Fruit fly (Drosophila melanogaster) whole organism, embryonic: ENCODE results near the gene Dok.
A peak's percentile ranks its signal among the peaks of the same experiment; 100 is the strongest.

Experiments
- Asciz ChIP-seq: fragments of 200-800 bp; sonication (Bioruptor generic); optimal IDR thresholded peaks from 2 replicates; lab custom pipeline; 2017; ENCODE audit warnings: missing biosample characterization, mild to moderate bottlenecking, missing genetic modification characterization, missing genetic modification reagents
- Blimp-1 ChIP-seq: fragments of 200-800 bp; sonication (Bioruptor generic); optimal IDR thresholded peaks from 3 replicates; lab custom pipeline; 2018; ENCODE audit warnings: missing biosample characterization, missing genetic modification characterization, mild to moderate bottlenecking, moderate library complexity, missing genetic modification reagents
- C15 ChIP-seq: fragments of 200-800 bp; sonication (Bioruptor generic); IDR thresholded peaks from 3 replicates; pipeline ENCODE4 v1.3.6; 2022; ENCODE audit warnings: missing biosample characterization, missing genetic modification characterization
- CG11398 ChIP-seq: fragments of 200-800 bp; sonication (Bioruptor generic); optimal IDR thresholded peaks from 2 replicates; lab custom pipeline; 2016; ENCODE audit warnings: missing biosample characterization, missing genetic modification characterization
- CG11456 ChIP-seq: fragments of 200-800 bp; sonication (Bioruptor generic); IDR thresholded peaks from 3 replicates; pipeline ENCODE4 v1.3.6; 2022; ENCODE audit warnings: missing biosample characterization, missing genetic modification characterization
- CG11696 ChIP-seq: fragments of 200-800 bp; sonication (Bioruptor generic); IDR thresholded peaks from 2 replicates; pipeline ENCODE4 v1.3.6; 2022; ENCODE audit warnings: missing biosample characterization, missing genetic modification characterization
- CG12942 ChIP-seq: fragments of 200-800 bp; sonication (Bioruptor generic); optimal IDR thresholded peaks from 3 replicates; lab custom pipeline; 2016; ENCODE audit warnings: missing biosample characterization, missing genetic modification characterization
- CG1529 ChIP-seq: fragments of 200-800 bp; sonication (Bioruptor generic); optimal IDR thresholded peaks from 3 replicates; lab custom pipeline; 2018; ENCODE audit warnings: missing biosample characterization, missing genetic modification characterization
- CG15601 ChIP-seq: fragments of 200-800 bp; sonication (Bioruptor generic); optimal IDR thresholded peaks from 3 replicates; lab custom pipeline; 2019; ENCODE audit warnings: missing biosample characterization, mild to moderate bottlenecking, missing genetic modification characterization, moderate library complexity
- CG17359 ChIP-seq: fragments of 200-800 bp; sonication (Bioruptor generic); optimal IDR thresholded peaks from 3 replicates; lab custom pipeline; 2018; ENCODE audit warnings: missing biosample characterization, mild to moderate bottlenecking, missing genetic modification characterization, moderate library complexity
- CG18262 ChIP-seq: fragments of 200-800 bp; optimal IDR thresholded peaks from 3 replicates; lab custom pipeline; 2019; ENCODE audit warnings: missing biosample characterization, mild to moderate bottlenecking, missing genetic modification characterization, moderate library complexity
- CG2889 ChIP-seq: fragments of 200-800 bp; sonication (Bioruptor generic); IDR thresholded peaks from 3 replicates; pipeline ENCODE4 v1.3.6; 2022; ENCODE audit warnings: missing biosample characterization, missing genetic modification characterization
- CG30020 ChIP-seq: fragments of 200-800 bp; optimal IDR thresholded peaks from 2 replicates; lab custom pipeline; 2019; ENCODE audit warnings: missing biosample characterization, mild to moderate bottlenecking, missing genetic modification characterization, moderate library complexity
- CG31441 ChIP-seq: fragments of 200-800 bp; sonication (Bioruptor generic); IDR thresholded peaks from 2 replicates; pipeline ENCODE4 v1.3.6; 2022; ENCODE audit warnings: missing biosample characterization, missing genetic modification characterization
- CG4424 ChIP-seq: fragments of 200-800 bp; sonication (Bioruptor generic); optimal IDR thresholded peaks from 3 replicates; lab custom pipeline; 2016; ENCODE audit warnings: missing biosample characterization, missing genetic modification characterization
- CG5180 ChIP-seq: fragments of 200-800 bp; sonication (Bioruptor generic); optimal IDR thresholded peaks from 3 replicates; lab custom pipeline; 2017; ENCODE audit warnings: missing biosample characterization, missing genetic modification characterization, mild to moderate bottlenecking, moderate library complexity, missing genetic modification reagents
- CG6689 ChIP-seq: fragments of 200-800 bp; sonication (Bioruptor generic); IDR thresholded peaks from 2 replicates; pipeline ENCODE4 v1.3.6; 2022; ENCODE audit warnings: missing biosample characterization, missing genetic modification characterization
- CG9215 ChIP-seq: fragments of 200-800 bp; sonication (Bioruptor generic); IDR thresholded peaks from 2 replicates; pipeline ENCODE4 v1.3.6; 2022; ENCODE audit warnings: missing biosample characterization, missing genetic modification characterization
- CkIIα-i1 ChIP-seq: fragments of 200-800 bp; sonication (Bioruptor generic); IDR thresholded peaks from 2 replicates; pipeline ENCODE4 v1.3.6; 2022; ENCODE audit warnings: missing biosample characterization, missing genetic modification characterization
- D19A ChIP-seq: fragments of 200-800 bp; optimal IDR thresholded peaks from 3 replicates; lab custom pipeline; 2019; ENCODE audit warnings: missing biosample characterization, mild to moderate bottlenecking, missing genetic modification characterization, moderate library complexity
- HLH4C ChIP-seq: fragments of 200-800 bp; sonication (Bioruptor generic); IDR thresholded peaks from 3 replicates; pipeline ENCODE4 v1.3.6; 2022; ENCODE audit warnings: missing biosample characterization, missing genetic modification characterization; ENCODE audit not compliant: partially characterized antibody
- Hmr ChIP-seq: fragments of 200-800 bp; sonication (Bioruptor generic); optimal IDR thresholded peaks from 3 replicates; lab custom pipeline; 2017; ENCODE audit warnings: mild to moderate bottlenecking, missing biosample characterization, missing genetic modification reagents, missing genetic modification characterization
- Hr3 ChIP-seq: fragments of 200-800 bp; sonication (Bioruptor generic); optimal IDR thresholded peaks from 3 replicates; lab custom pipeline; 2016; ENCODE audit warnings: missing biosample characterization, missing genetic modification characterization
- Nf-YA ChIP-seq: fragments of 200-800 bp; sonication (Bioruptor generic); IDR thresholded peaks from 2 replicates; pipeline ENCODE4 v1.3.6; 2022; ENCODE audit warnings: missing biosample characterization, missing genetic modification characterization
- Nf-YC ChIP-seq: fragments of 200-800 bp; optimal IDR thresholded peaks from 3 replicates; lab custom pipeline; 2019; ENCODE audit warnings: missing biosample characterization, mild to moderate bottlenecking, missing genetic modification characterization, moderate library complexity
- NfI ChIP-seq: fragments of 200-800 bp; sonication (Bioruptor generic); optimal IDR thresholded peaks from 3 replicates; lab custom pipeline; 2018; ENCODE audit warnings: missing biosample characterization, mild to moderate bottlenecking, missing genetic modification characterization, moderate library complexity
- Oaz ChIP-seq: fragments of 200-800 bp; sonication (Bioruptor generic); IDR thresholded peaks from 2 replicates; pipeline ENCODE4 v1.3.6; 2022; ENCODE audit warnings: missing biosample characterization, missing genetic modification characterization
- Sox100B ChIP-seq: fragments of 200-800 bp; sonication (Bioruptor generic); optimal IDR thresholded peaks from 3 replicates; lab custom pipeline; 2018; ENCODE audit warnings: missing biosample characterization, mild to moderate bottlenecking, missing genetic modification characterization
- Ssrp ChIP-seq: fragments of 200-800 bp; sonication (Bioruptor generic); optimal IDR thresholded peaks from 2 replicates; lab custom pipeline; 2018; ENCODE audit warnings: missing biosample characterization, mild to moderate bottlenecking, missing genetic modification characterization, moderate library complexity
- Tbp ChIP-seq: fragments of >200 bp; optimal IDR thresholded peaks from 2 replicates; lab custom pipeline; 2018; ENCODE audit warnings: missing biosample characterization, missing genetic modification characterization
- ase ChIP-seq: fragments of 200-800 bp; sonication (Bioruptor generic); IDR thresholded peaks from 3 replicates; pipeline ENCODE4 v1.3.6; 2022; ENCODE audit warnings: missing biosample characterization, missing genetic modification characterization
- bigmax ChIP-seq: fragments of 200-800 bp; sonication (Bioruptor generic); optimal IDR thresholded peaks from 2 replicates; lab custom pipeline; 2018; ENCODE audit warnings: missing biosample characterization, mild to moderate bottlenecking, missing genetic modification characterization
- bowl ChIP-seq: fragments of 200-800 bp; sonication (Bioruptor generic); IDR thresholded peaks from 2 replicates; pipeline ENCODE4 v1.3.6; 2022; ENCODE audit warnings: missing biosample characterization, missing genetic modification characterization
- br ChIP-seq: fragments of >200 bp; optimal IDR thresholded peaks from 2 replicates; lab custom pipeline; 2017
- chm ChIP-seq: fragments of 200-800 bp; sonication (Bioruptor generic); IDR thresholded peaks from 2 replicates; pipeline ENCODE4 v1.3.6; 2022; ENCODE audit warnings: missing biosample characterization, missing genetic modification characterization
- dan ChIP-seq: fragments of 200-800 bp; sonication (Bioruptor generic); IDR thresholded peaks from 2 replicates; pipeline ENCODE4 v1.3.6; 2022; ENCODE audit warnings: missing biosample characterization, missing genetic modification characterization
- grn ChIP-seq: fragments of 200-800 bp; sonication (Bioruptor generic); optimal IDR thresholded peaks from 3 replicates; lab custom pipeline; 2017; ENCODE audit warnings: missing biosample characterization, missing genetic modification characterization
- jing ChIP-seq: fragments of 200-800 bp; sonication (Bioruptor generic); optimal IDR thresholded peaks from 2 replicates; lab custom pipeline; 2018; ENCODE audit warnings: missing biosample characterization, mild to moderate bottlenecking, missing genetic modification characterization
- jumu ChIP-seq: fragments of 200-800 bp; sonication (Bioruptor generic); optimal IDR thresholded peaks from 3 replicates; lab custom pipeline; 2016; ENCODE audit warnings: missing biosample characterization, missing genetic modification characterization
- kay ChIP-seq: fragments of 200-800 bp; sonication (Bioruptor generic); optimal IDR thresholded peaks from 2 replicates; lab custom pipeline; 2016; ENCODE audit warnings: missing biosample characterization, missing genetic modification characterization
- lilli ChIP-seq: fragments of 200-800 bp; sonication (Bioruptor generic); optimal IDR thresholded peaks from 3 replicates; lab custom pipeline; 2016; ENCODE audit warnings: missing biosample characterization, missing genetic modification characterization
- lola ChIP-seq, 3 experiments: fragments of >200 bp in 2 of 3; fragments of 200-800 bp in 1 of 3; sonication (Bioruptor generic) in 1 of 3; optimal IDR thresholded peaks; 2 replicates each; lab custom pipeline; 2017 to 2019; ENCODE audit warnings: missing biosample characterization in 3 of 3, missing genetic modification characterization in 3 of 3, mild to moderate bottlenecking in 1 of 3, moderate library complexity in 1 of 3
- mam ChIP-seq: fragments of 200-800 bp; sonication (Bioruptor generic); optimal IDR thresholded peaks from 3 replicates; lab custom pipeline; 2016; ENCODE audit warnings: missing biosample characterization, missing genetic modification characterization
- psq ChIP-seq: fragments of 200-800 bp; sonication (Bioruptor generic); optimal IDR thresholded peaks from 2 replicates; lab custom pipeline; 2017; ENCODE audit warnings: missing biosample characterization, missing genetic modification characterization
- sna ChIP-seq: fragments of 200-800 bp; sonication (Bioruptor generic); IDR thresholded peaks from 2 replicates; pipeline ENCODE4 v1.3.6; 2022; ENCODE audit warnings: missing biosample characterization, missing genetic modification characterization; ENCODE audit not compliant: partially characterized antibody
- tin ChIP-seq: fragments of 200-800 bp; sonication (Bioruptor generic); optimal IDR thresholded peaks from 3 replicates; lab custom pipeline; 2016; ENCODE audit warnings: missing biosample characterization, missing genetic modification characterization
- unpg ChIP-seq: fragments of 200-800 bp; sonication (Bioruptor generic); optimal IDR thresholded peaks from 3 replicates; lab custom pipeline; 2018; ENCODE audit warnings: missing biosample characterization, mild to moderate bottlenecking, missing genetic modification characterization, moderate library complexity
- yki ChIP-seq: fragments of >200 bp; optimal IDR thresholded peaks from 3 replicates; lab custom pipeline; 2018
- zen2 ChIP-seq: fragments of 200-800 bp; sonication (Bioruptor generic); IDR thresholded peaks from 3 replicates; pipeline ENCODE4 v1.3.6; 2022; ENCODE audit warnings: missing biosample characterization, missing genetic modification characterization; ENCODE audit not compliant: partially characterized antibody

The Dok gene

DNA sequence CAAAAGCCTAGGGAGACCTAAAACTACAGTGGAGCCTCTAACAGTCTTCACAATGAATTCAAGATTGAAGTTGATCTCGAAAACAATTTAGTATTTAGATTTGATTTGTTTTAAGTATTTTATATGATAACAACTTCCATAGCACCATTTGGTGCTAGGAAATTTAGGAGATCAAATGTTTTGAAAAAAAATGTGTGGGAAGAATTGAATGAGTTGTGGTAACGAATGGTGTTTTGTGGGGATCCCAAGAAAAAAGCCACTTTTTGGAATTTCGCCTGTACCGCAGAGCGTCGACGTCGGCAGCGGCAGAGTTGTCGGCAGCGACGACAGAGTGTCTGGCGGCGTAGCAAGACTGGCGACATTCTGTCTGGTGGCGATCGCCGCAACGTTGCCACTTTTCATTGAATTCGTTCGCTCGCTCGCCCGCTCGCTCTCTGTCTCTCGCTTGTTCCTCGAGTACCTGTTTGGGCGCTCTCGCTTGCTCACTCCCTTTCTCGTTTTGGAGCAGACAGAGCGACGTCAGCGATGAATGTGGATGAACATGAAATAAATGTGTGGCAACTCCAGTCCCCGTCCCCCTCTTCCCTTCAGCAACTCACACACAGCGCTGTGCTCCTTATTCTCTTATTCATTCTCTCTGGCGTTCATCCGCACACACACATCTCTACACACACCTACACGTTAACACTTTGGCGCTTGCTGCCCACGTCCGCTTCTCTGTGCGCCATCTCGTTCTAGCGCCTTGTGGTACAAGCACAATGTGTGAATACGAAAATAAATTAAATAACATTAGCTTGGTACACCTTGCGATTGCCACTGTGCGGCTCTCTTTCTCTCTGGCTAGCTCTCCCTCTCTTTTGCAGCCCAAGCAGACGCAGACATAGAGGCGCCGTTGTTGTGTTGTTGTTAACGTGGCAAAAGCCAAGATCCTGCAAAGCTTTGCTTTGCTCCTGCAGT is 24.3 kb upstream of the Dok start (continued):
- TF ChIP-seq Hmr (GFP tag; lab: Kevin White, UChicago) (peak; percentile 48), CG6689 (GFP tag; lab: Robert Waterston, UW) (peak; percentile 43; the same call in 1 of the 2 replicates), Ssrp (tag; lab: Kevin White, UChicago) (peak; percentile 24), CG11398 (GFP tag; lab: Kevin White, UChicago) (no peak), Nf-YA (GFP tag; lab: Robert Waterston, UW) (no peak), CG31441 (GFP tag; lab: Robert Waterston, UW) (peak; percentile 63), br (lab: Kevin White, UChicago) (no peak), lilli (peak; percentile 41), HLH4C (GFP tag; lab: Robert Waterston, UW) (no peak), unpg (GFP tag; lab: Kevin White, UChicago) (peak; percentile 44), Asciz (peak; percentile 53), bigmax (GFP tag; lab: Kevin White, UChicago) (no peak), ase (GFP tag; lab: Robert Waterston, UW) (0 out of 3 replicates have a peak, but pooled peaks have one; percentile 40), bowl (GFP tag; lab: Robert Waterston, UW) (0 out of 2 replicates have a peak, but pooled peaks have one; percentile 26), sna (GFP tag; lab: Robert Waterston, UW) (peak; percentile 30; the same call in 1 of the 2 replicates), CG11456 (GFP tag; lab: Robert Waterston, UW) (0 out of 3 replicates have a peak, but pooled peaks have one; percentile 32), CG30020 (tag; lab: Kevin White, UChicago) (no peak), Nf-YC (tag; lab: Kevin White, UChicago) (peak; percentile 22), NfI (GFP tag; lab: Kevin White, UChicago) (peak; percentile 43), CG17359 (tag; lab: Kevin White, UChicago) (peak; percentile 43), CG1529 (GFP tag; lab: Kevin White, UChicago) (peak; percentile 5), chm (no peak), Tbp (no peak), tin (GFP tag; lab: Kevin White, UChicago) (peak; percentile 29), CG12942 (GFP tag; lab: Kevin White, UChicago) (no peak), Hr3 (GFP tag; lab: Kevin White, UChicago) (no peak), dan (GFP tag; lab: Robert Waterston, UW) (no peak), CkIIα-i1 (GFP tag; lab: Robert Waterston, UW) (no peak), jing (GFP tag; lab: Kevin White, UChicago) (peak; percentile 11), C15 (GFP tag; lab: Robert Waterston, UW) (no peak), yki (lab: Kevin White, UChicago) (peak; percentile 26), lola (GFP tag; optimal IDR thresholded peaks at IDR 0.05; lab: Kevin White, UChicago) (peak in 1 of 3 experiments; percentile 25), grn (GFP tag; lab: Kevin White, UChicago) (no peak), Blimp-1 (GFP tag; lab: Kevin White, UChicago) (peak; percentile 38), psq (GFP tag; lab: Kevin White, UChicago) (no peak), CG5180 (GFP tag; lab: Kevin White, UChicago) (peak; percentile 49), Sox100B (peak; percentile 51), CG11696 (GFP tag; lab: Robert Waterston, UW) (no peak), CG18262 (tag; lab: Kevin White, UChicago) (peak; percentile 61), mam (peak; percentile 67), D19A (peak; percentile 30), CG4424 (GFP tag; lab: Kevin White, UChicago) (peak; percentile 2), CG2889 (GFP tag; lab: Robert Waterston, UW) (no peak), zen2 (GFP tag; lab: Robert Waterston, UW) (0 out of 3 replicates have a peak, but pooled peaks have one; percentile 17), Oaz (GFP tag; lab: Robert Waterston, UW) (no peak), CG9215 (no peak), kay (GFP tag; lab: Kevin White, UChicago) (peak; percentile 52), CG15601 (peak; percentile 21), jumu (GFP tag; lab: Kevin White, UChicago) (peak; percentile 19)
